Worm (Caenorhabditis elegans) whole organism, mixed stage, embryonic: ENCODE data around the gene ogr-2.

ENCODE experiments used
- M03D4.4 ChIP-seq: sonication (generic microtip); optimal IDR thresholded peaks from 2 replicates; lab custom pipeline; 2017; ENCODE audit warnings: mild to moderate bottlenecking, missing genetic modification characterization, missing compliant biosample characterization
- ceh-43 ChIP-seq: fragments of 200-800 bp; sonication (Bioruptor generic); optimal IDR thresholded peaks from 2 replicates; lab custom pipeline; 2018; ENCODE audit warnings: mild to moderate bottlenecking, missing genetic modification characterization, moderate library complexity, missing compliant biosample characterization
- ceh-83 ChIP-seq: fragments of 200-800 bp; sonication (Bioruptor generic); optimal IDR thresholded peaks from 2 replicates; lab custom pipeline; 2018; ENCODE audit warnings: mild to moderate bottlenecking, missing genetic modification characterization, missing compliant biosample characterization
- ces-1 ChIP-seq: fragments of 150-350 bp; optimal IDR thresholded peaks from 2 replicates; lab custom pipeline; 2014; ENCODE audit warnings: missing biosample characterization, missing genetic modification reagents, missing genetic modification characterization
- cnd-1 ChIP-seq: fragments of 200-800 bp; sonication (Bioruptor generic); optimal IDR thresholded peaks from 2 replicates; lab custom pipeline; 2018; ENCODE audit warnings: mild to moderate bottlenecking, missing genetic modification characterization, missing compliant biosample characterization
- drap-1 ChIP-seq: fragments of 200-800 bp; sonication (Bioruptor generic); optimal IDR thresholded peaks from 3 replicates; lab custom pipeline; 2018; ENCODE audit warnings: mild to moderate bottlenecking, missing genetic modification characterization, missing compliant biosample characterization
- elt-1 ChIP-seq: sonication (generic microtip); optimal IDR thresholded peaks from 2 replicates; lab custom pipeline; 2017; ENCODE audit warnings: missing genetic modification characterization, mild to moderate bottlenecking, missing compliant biosample characterization, antibody characterized with exemption, moderate library complexity, borderline replicate concordance; ENCODE audit not compliant: insufficient read depth
- ham-2 ChIP-seq: fragments of 200-800 bp; sonication (Bioruptor generic); optimal IDR thresholded peaks from 2 replicates; lab custom pipeline; 2018; ENCODE audit warnings: mild to moderate bottlenecking, missing genetic modification characterization, missing compliant biosample characterization
- hlh-1 ChIP-seq: fragments of 150-350 bp; optimal IDR thresholded peaks from 2 replicates; lab custom pipeline; 2014; ENCODE audit warnings: missing biosample characterization, missing genetic modification reagents, missing genetic modification characterization
- lsy-2 ChIP-seq: fragments of 150-350 bp; optimal IDR thresholded peaks from 2 replicates; lab custom pipeline; 2014; ENCODE audit warnings: missing biosample characterization, missing genetic modification characterization
- mep-1 ChIP-seq: fragments of 150-350 bp; optimal IDR thresholded peaks from 2 replicates; lab custom pipeline; 2017; ENCODE audit warnings: missing biosample characterization, missing genetic modification reagents, missing genetic modification characterization, inconsistent platforms
- nhr-12 ChIP-seq: fragments of 150-350 bp; optimal IDR thresholded peaks from 2 replicates; lab custom pipeline; 2014; ENCODE audit warnings: missing biosample characterization, missing genetic modification characterization
- nhr-237 ChIP-seq: fragments of 150-350 bp; optimal IDR thresholded peaks from 2 replicates; lab custom pipeline; 2014; ENCODE audit warnings: missing biosample characterization, missing genetic modification characterization
- nhr-28 ChIP-seq: fragments of 150-350 bp; optimal IDR thresholded peaks from 2 replicates; lab custom pipeline; 2014; ENCODE audit warnings: missing biosample characterization, missing genetic modification characterization
- pha-4 ChIP-seq: fragments of 150-350 bp; optimal IDR thresholded peaks from 2 replicates; lab custom pipeline; 2018; ENCODE audit warnings: missing biosample characterization, missing genetic modification reagents, missing genetic modification characterization
- snpc-4 ChIP-seq: fragments of 150-350 bp; optimal IDR thresholded peaks from 2 replicates; lab custom pipeline; 2014; ENCODE audit warnings: missing biosample characterization, missing genetic modification characterization
- sptf-1 ChIP-seq: sonication (generic microtip); optimal IDR thresholded peaks from 2 replicates; lab custom pipeline; 2017; ENCODE audit warnings: mild to moderate bottlenecking, missing genetic modification characterization, moderate library complexity, missing compliant biosample characterization
- tbx-8 ChIP-seq: fragments of 200-800 bp; sonication (Bioruptor generic); optimal IDR thresholded peaks from 2 replicates; lab custom pipeline; 2018; ENCODE audit warnings: mild to moderate bottlenecking, missing genetic modification characterization, moderate library complexity, missing compliant biosample characterization
- unc-39 ChIP-seq: fragments of 150-350 bp; optimal IDR thresholded peaks from 2 replicates; lab custom pipeline; 2014; ENCODE audit warnings: missing biosample characterization, missing genetic modification characterization
- unc-62 ChIP-seq: fragments of 150-350 bp; optimal IDR thresholded peaks from 2 replicates; lab custom pipeline; 2014; ENCODE audit warnings: missing biosample characterization, missing genetic modification reagents, missing genetic modification characterization
- zip-8 ChIP-seq: fragments of 150-350 bp; optimal IDR thresholded peaks from 2 replicates; lab custom pipeline; 2014; ENCODE audit warnings: missing biosample characterization, missing genetic modification characterization
- ztf-11 ChIP-seq: fragments of 150-350 bp; optimal IDR thresholded peaks from 2 replicates; lab custom pipeline; 2014; ENCODE audit warnings: missing biosample characterization, missing genetic modification characterization

The ogr-2 gene

DNA sequence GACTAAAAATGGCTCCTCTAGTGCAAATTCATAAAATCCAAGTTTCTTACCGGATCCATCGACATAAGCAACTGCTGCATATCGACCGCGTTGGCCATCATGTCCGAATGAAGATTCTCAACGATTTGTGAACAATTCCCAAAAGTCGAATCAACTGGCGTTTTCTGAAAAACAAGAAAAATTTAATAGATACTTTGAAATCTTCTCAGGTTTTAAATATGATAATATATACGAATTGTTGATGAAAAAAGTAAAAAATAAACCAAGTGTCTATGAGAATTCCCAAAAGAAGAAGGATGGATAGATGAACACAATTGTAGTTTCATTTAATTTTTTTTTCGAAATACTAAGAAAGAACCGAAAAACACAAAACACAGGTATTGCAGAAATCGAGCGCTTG lies 26.9 kb downstream of the ogr-2 start, which contains the start of gene die-1:
TSS of gene die-1 (minus strand) at position 101 of the 400 bp plus-strand sequence.
- TF ChIP-seq nhr-12 (tag; lab: Kevin White, UChicago) (no peak), tbx-8 (GFP tag; lab: Kevin White, UChicago) (no peak), zip-8 (tag; lab: Kevin White, UChicago) (no peak), lsy-2 (no peak), pha-4 (tag; lab: Kevin White, UChicago) (no peak), drap-1 (GFP tag; lab: Kevin White, UChicago) (no peak), snpc-4 (no peak), unc-62 (GFP tag; lab: Kevin White, UChicago) (no peak), elt-1 (tag; lab: Kevin White, UChicago) (no peak), cnd-1 (tag; lab: Kevin White, UChicago) (no peak), ztf-11 (tag; lab: Kevin White, UChicago) (no peak), mep-1 (tag; lab: Kevin White, UChicago) (no peak), unc-39 (tag; lab: Kevin White, UChicago) (no peak), ceh-43 (no peak)

DNA sequence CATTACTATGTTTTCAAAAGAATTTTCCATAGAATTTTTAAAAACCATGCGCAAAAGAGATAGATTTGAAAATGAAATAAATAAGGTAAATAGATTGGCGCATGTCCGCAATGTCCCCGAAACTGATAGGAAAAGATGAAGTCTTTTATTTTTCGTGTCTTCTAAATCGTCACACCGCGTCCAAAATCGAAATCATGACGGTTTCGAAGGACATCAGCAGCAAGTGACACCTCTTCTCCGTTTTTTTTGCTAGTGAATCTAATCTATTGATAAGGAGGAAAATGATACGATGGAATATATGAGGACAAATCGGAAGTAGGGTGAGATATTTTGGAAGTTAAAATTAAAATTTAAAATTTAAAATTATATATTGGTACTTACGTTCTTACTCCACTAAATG lies 33.1 kb downstream of the ogr-2 start:
- TF ChIP-seq drap-1 (GFP tag; lab: Kevin White, UChicago) = no peak
- no peak for TF ChIP-seq nhr-28 (tag; lab: Kevin White, UChicago)
- TF ChIP-seq elt-1 (tag; lab: Kevin White, UChicago) = no peak
- TF ChIP-seq ceh-83 (GFP tag; lab: Kevin White, UChicago) = no peak
- no peak for TF ChIP-seq snpc-4
- no peak for TF ChIP-seq M03D4.4
- no peak for TF ChIP-seq ceh-43
- no peak for TF ChIP-seq ham-2 (GFP tag; lab: Kevin White, UChicago)
- no peak for TF ChIP-seq hlh-1 (tag; lab: Kevin White, UChicago)

DNA sequence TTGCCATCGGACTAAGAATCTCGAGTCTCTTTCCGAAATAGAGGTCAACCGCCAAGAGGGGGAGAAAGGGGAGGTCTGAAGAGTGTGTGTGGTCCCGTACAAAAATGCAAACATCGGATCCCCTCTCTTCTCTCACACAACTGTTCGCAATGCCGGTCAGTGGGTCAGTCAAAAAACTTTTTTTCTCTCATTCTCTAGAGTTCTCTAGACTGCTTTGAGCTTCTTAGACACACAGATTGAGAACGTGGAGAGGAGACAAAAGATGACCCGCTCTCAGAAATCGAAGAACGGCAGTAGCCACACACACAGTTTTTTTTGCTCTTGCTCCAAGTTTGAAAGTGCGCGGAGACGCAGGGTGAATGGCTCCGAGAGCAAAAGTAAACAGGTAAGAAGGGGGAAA lies 34.9 kb downstream of the ogr-2 start:
- no peak for TF ChIP-seq unc-39 (tag; lab: Kevin White, UChicago)
- no peak for TF ChIP-seq zip-8 (tag; lab: Kevin White, UChicago)
- peak; percentile 87 for TF ChIP-seq hlh-1 (tag; lab: Kevin White, UChicago)
- no peak for TF ChIP-seq cnd-1 (tag; lab: Kevin White, UChicago)
- no peak for TF ChIP-seq ceh-43
- no peak for TF ChIP-seq snpc-4
- TF ChIP-seq nhr-237 (tag; lab: Kevin White, UChicago) = no peak
- peak; percentile 45 for TF ChIP-seq M03D4.4
- no peak for TF ChIP-seq pha-4 (tag; lab: Kevin White, UChicago)
- TF ChIP-seq sptf-1 (tag; lab: Kevin White, UChicago) = peak; percentile 3
- no peak for TF ChIP-seq ceh-83 (GFP tag; lab: Kevin White, UChicago)

DNA sequence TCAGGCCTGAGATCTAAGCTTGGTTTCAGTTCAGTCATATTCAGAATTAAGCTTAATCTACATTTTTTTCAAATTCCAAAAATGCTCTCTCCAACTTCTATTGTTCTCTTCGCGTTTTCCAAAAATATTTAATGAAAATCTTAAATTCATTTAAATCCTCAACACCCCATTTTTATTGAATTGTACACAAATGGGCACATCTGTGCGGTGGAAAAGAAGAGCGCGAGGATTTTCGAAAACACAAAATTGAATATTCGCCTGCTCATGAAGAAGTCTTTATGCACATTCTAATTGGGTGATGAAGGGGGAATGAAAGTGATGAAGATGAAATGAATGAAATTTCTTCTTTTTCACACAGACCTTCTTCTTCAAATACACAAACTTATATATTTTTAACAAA lies 43.5 kb downstream of the ogr-2 start:
- no peak for TF ChIP-seq lsy-2
- peak; percentile 92 for TF ChIP-seq ces-1 (GFP tag; lab: Kevin White, UChicago)
